Fruit fly (Drosophila melanogaster) whole organism, embryonic: ENCODE measurements around the gene Cypl.

Source experiments
- ATbp ChIP-seq: fragments of 200-800 bp; sonication (Bioruptor generic); optimal IDR thresholded peaks from 2 replicates; lab custom pipeline; 2017; ENCODE audit warnings: missing biosample characterization, mild to moderate bottlenecking, missing genetic modification characterization, missing genetic modification reagents
- CG10543 ChIP-seq: fragments of 200-800 bp; sonication (Bioruptor generic); optimal IDR thresholded peaks from 3 replicates; lab custom pipeline; 2017; ENCODE audit warnings: missing biosample characterization, mild to moderate bottlenecking, missing genetic modification characterization, moderate library complexity
- CG12769 ChIP-seq: fragments of 200-800 bp; sonication (Bioruptor generic); optimal IDR thresholded peaks from 2 replicates; lab custom pipeline; 2019; ENCODE audit warnings: missing biosample characterization, mild to moderate bottlenecking, missing genetic modification characterization, moderate library complexity
- CG13624 ChIP-seq: fragments of 200-800 bp; sonication (Bioruptor generic); optimal IDR thresholded peaks from 2 replicates; lab custom pipeline; 2016; ENCODE audit warnings: missing biosample characterization, missing genetic modification characterization
- CG14710 ChIP-seq: fragments of 200-800 bp; sonication (Bioruptor generic); optimal IDR thresholded peaks from 3 replicates; lab custom pipeline; 2019; ENCODE audit warnings: missing biosample characterization, mild to moderate bottlenecking, missing genetic modification characterization, moderate library complexity
- CG15011 ChIP-seq: fragments of 200-800 bp; sonication (Bioruptor generic); optimal IDR thresholded peaks from 3 replicates; lab custom pipeline; 2018; ENCODE audit warnings: missing biosample characterization, mild to moderate bottlenecking, missing genetic modification characterization
- CG1602 ChIP-seq: fragments of 200-800 bp; sonication (Bioruptor generic); optimal IDR thresholded peaks from 3 replicates; lab custom pipeline; 2016; ENCODE audit warnings: missing biosample characterization, missing genetic modification characterization
- CG17359 ChIP-seq: fragments of 200-800 bp; sonication (Bioruptor generic); optimal IDR thresholded peaks from 3 replicates; lab custom pipeline; 2018; ENCODE audit warnings: missing biosample characterization, mild to moderate bottlenecking, missing genetic modification characterization, moderate library complexity
- CG3163 ChIP-seq: fragments of 200-800 bp; sonication (Bioruptor generic); optimal IDR thresholded peaks from 3 replicates; lab custom pipeline; 2016; ENCODE audit warnings: missing biosample characterization, missing genetic modification characterization
- CG33213 ChIP-seq: fragments of 200-800 bp; sonication (Bioruptor generic); optimal IDR thresholded peaks from 3 replicates; lab custom pipeline; 2016; ENCODE audit warnings: missing biosample characterization, missing genetic modification characterization
- CG33557 ChIP-seq: fragments of 200-800 bp; sonication (Bioruptor generic); optimal IDR thresholded peaks from 2 replicates; lab custom pipeline; 2019; ENCODE audit warnings: missing biosample characterization, mild to moderate bottlenecking, missing genetic modification characterization, moderate library complexity
- CG3838 ChIP-seq: fragments of 200-800 bp; sonication (Bioruptor generic); optimal IDR thresholded peaks from 3 replicates; lab custom pipeline; 2016; ENCODE audit warnings: missing biosample characterization, missing genetic modification characterization
- CG5180 ChIP-seq: fragments of 200-800 bp; sonication (Bioruptor generic); optimal IDR thresholded peaks from 3 replicates; lab custom pipeline; 2017; ENCODE audit warnings: missing biosample characterization, missing genetic modification characterization, mild to moderate bottlenecking, moderate library complexity, missing genetic modification reagents
- CG5953 ChIP-seq: fragments of 200-800 bp; sonication (Bioruptor generic); IDR thresholded peaks from 2 replicates; pipeline ENCODE4 v1.3.6; 2022; ENCODE audit warnings: missing biosample characterization, missing genetic modification characterization
- CG6765 ChIP-seq: fragments of 200-800 bp; sonication (Bioruptor generic); optimal IDR thresholded peaks from 3 replicates; lab custom pipeline; 2017; ENCODE audit warnings: missing biosample characterization, mild to moderate bottlenecking, missing genetic modification characterization
- CG7786 ChIP-seq: fragments of 200-800 bp; sonication (Bioruptor generic); optimal IDR thresholded peaks from 2 replicates; lab custom pipeline; 2016; ENCODE audit warnings: missing biosample characterization, missing genetic modification characterization
- CG8089 ChIP-seq: fragments of 200-800 bp; sonication (Bioruptor generic); optimal IDR thresholded peaks from 3 replicates; lab custom pipeline; 2016; ENCODE audit warnings: missing biosample characterization, missing genetic modification characterization
- CG9876 ChIP-seq: fragments of 200-800 bp; sonication (Bioruptor generic); optimal IDR thresholded peaks from 2 replicates; lab custom pipeline; 2016; ENCODE audit warnings: missing biosample characterization, missing genetic modification characterization
- Dek ChIP-seq: fragments of 200-800 bp; sonication (Bioruptor generic); optimal IDR thresholded peaks from 3 replicates; lab custom pipeline; 2019; ENCODE audit warnings: missing biosample characterization, mild to moderate bottlenecking, missing genetic modification characterization, moderate library complexity
- Fer3 ChIP-seq: fragments of 200-800 bp; sonication (Bioruptor generic); optimal IDR thresholded peaks from 2 replicates; lab custom pipeline; 2018; ENCODE audit warnings: missing biosample characterization, mild to moderate bottlenecking, missing genetic modification characterization, moderate library complexity
- Lhr ChIP-seq: fragments of 200-800 bp; sonication (Bioruptor generic); optimal IDR thresholded peaks from 3 replicates; lab custom pipeline; 2017; ENCODE audit warnings: mild to moderate bottlenecking, missing biosample characterization, missing genetic modification reagents, missing genetic modification characterization
- Med ChIP-seq: fragments of 200-800 bp; sonication (Bioruptor generic); peaks from one replicate; lab custom pipeline; 2016; ENCODE audit warnings: missing biosample characterization, missing genetic modification characterization, mild to moderate bottlenecking, inconsistent platforms, moderate library complexity
- NC2α ChIP-seq: fragments of 200-800 bp; sonication (Bioruptor generic); optimal IDR thresholded peaks from 2 replicates; lab custom pipeline; 2016; ENCODE audit warnings: missing biosample characterization, missing genetic modification characterization
- NFAT ChIP-seq: fragments of 200-800 bp; sonication (Bioruptor generic); IDR thresholded peaks from 2 replicates; pipeline ENCODE4 v1.3.6; 2022; ENCODE audit warnings: missing biosample characterization, missing genetic modification characterization
- Rfx ChIP-seq: fragments of 200-800 bp; sonication (Bioruptor generic); IDR thresholded peaks from 2 replicates; pipeline ENCODE4 v1.3.6; 2022; ENCODE audit warnings: missing biosample characterization, missing genetic modification characterization
- bcd ChIP-seq: fragments of 200-800 bp; sonication (Bioruptor generic); optimal IDR thresholded peaks from 2 replicates; lab custom pipeline; 2017; ENCODE audit warnings: missing biosample characterization, mild to moderate bottlenecking, missing genetic modification characterization
- bigmax ChIP-seq: fragments of 200-800 bp; sonication (Bioruptor generic); optimal IDR thresholded peaks from 2 replicates; lab custom pipeline; 2018; ENCODE audit warnings: missing biosample characterization, mild to moderate bottlenecking, missing genetic modification characterization
- ci ChIP-seq: fragments of 200-800 bp; sonication (Bioruptor generic); IDR thresholded peaks from 3 replicates; pipeline ENCODE4 v1.3.6; 2022; ENCODE audit warnings: missing biosample characterization, missing genetic modification characterization
- dm ChIP-seq: fragments of 200-800 bp; sonication (Bioruptor generic); optimal IDR thresholded peaks from 3 replicates; lab custom pipeline; 2016; ENCODE audit warnings: missing biosample characterization, missing genetic modification characterization
- dpn ChIP-seq, 2 experiments: fragments of 200-800 bp; sonication (Bioruptor generic); optimal IDR thresholded peaks; 3 replicates each; lab custom pipeline; 2016; ENCODE audit warnings: missing biosample characterization in 2 of 2, missing genetic modification characterization in 2 of 2
- gcm ChIP-seq: fragments of 200-800 bp; sonication (Bioruptor generic); optimal IDR thresholded peaks from 2 replicates; lab custom pipeline; 2019; ENCODE audit warnings: missing biosample characterization, mild to moderate bottlenecking, missing genetic modification characterization, moderate library complexity
- ind ChIP-seq: fragments of 200-800 bp; sonication (Bioruptor generic); optimal IDR thresholded peaks from 3 replicates; lab custom pipeline; 2016; ENCODE audit warnings: missing biosample characterization, missing genetic modification characterization
- jing ChIP-seq: fragments of 200-800 bp; sonication (Bioruptor generic); optimal IDR thresholded peaks from 2 replicates; lab custom pipeline; 2018; ENCODE audit warnings: missing biosample characterization, mild to moderate bottlenecking, missing genetic modification characterization
- ken ChIP-seq: fragments of 200-800 bp; sonication (Bioruptor generic); IDR thresholded peaks from 3 replicates; pipeline ENCODE4 v1.3.6; 2022; ENCODE audit warnings: missing biosample characterization, missing genetic modification characterization
- lov ChIP-seq, 2 experiments: fragments of 200-800 bp in 1 of 2; fragments of >200 bp in 1 of 2; sonication (Bioruptor generic) in 1 of 2; IDR thresholded peaks in 1 of 2; optimal IDR thresholded peaks in 1 of 2; 2 replicates in 1 of 2; 3 replicates in 1 of 2; pipeline versions ENCODE4 v1.3.6 to Lab custom; 2017 to 2022; ENCODE audit warnings: missing biosample characterization in 1 of 2, missing genetic modification characterization in 1 of 2
- luna ChIP-seq: fragments of 200-800 bp; sonication (Bioruptor generic); optimal IDR thresholded peaks from 2 replicates; lab custom pipeline; 2016; ENCODE audit warnings: missing biosample characterization, missing genetic modification characterization
- pho ChIP-seq: fragments of 200-800 bp; sonication (Bioruptor generic); optimal IDR thresholded peaks from 2 replicates; lab custom pipeline; 2016; ENCODE audit warnings: missing biosample characterization, missing genetic modification characterization
- prd ChIP-seq, 3 experiments: fragments of >200 bp in 2 of 3; fragments of 200-800 bp in 1 of 3; sonication (Bioruptor generic) in 1 of 3; optimal IDR thresholded peaks in 2 of 3; IDR thresholded peaks in 1 of 3; 2 replicates in 2 of 3; 3 replicates in 1 of 3; pipeline versions ENCODE4 v1.3.6 to Lab custom; 2017 to 2022; ENCODE audit warnings: missing biosample characterization in 1 of 3, missing genetic modification characterization in 1 of 3
- pros ChIP-seq: fragments of 200-800 bp; sonication (Bioruptor generic); optimal IDR thresholded peaks from 3 replicates; lab custom pipeline; 2019; ENCODE audit warnings: missing biosample characterization, mild to moderate bottlenecking, missing genetic modification characterization, moderate library complexity
- row ChIP-seq: fragments of 200-800 bp; sonication (Bioruptor generic); IDR thresholded peaks from 3 replicates; pipeline ENCODE4 v1.3.6; 2022; ENCODE audit warnings: missing biosample characterization, missing genetic modification characterization
- schlank ChIP-seq: fragments of 200-800 bp; sonication (Bioruptor generic); optimal IDR thresholded peaks from 2 replicates; lab custom pipeline; 2018; ENCODE audit warnings: missing biosample characterization, mild to moderate bottlenecking, missing genetic modification characterization
- sens-2 ChIP-seq: fragments of 200-800 bp; sonication (Bioruptor generic); IDR thresholded peaks from 2 replicates; pipeline ENCODE4 v1.3.6; 2022; ENCODE audit warnings: missing biosample characterization, missing genetic modification characterization
- sim ChIP-seq: fragments of 200-800 bp; sonication (Bioruptor generic); IDR thresholded peaks from 2 replicates; pipeline ENCODE4 v1.3.6; 2022; ENCODE audit warnings: missing biosample characterization, missing genetic modification characterization
- slou ChIP-seq: fragments of 200-800 bp; sonication (Bioruptor generic); optimal IDR thresholded peaks from 3 replicates; lab custom pipeline; 2016; ENCODE audit warnings: missing biosample characterization, missing genetic modification characterization
- toy ChIP-seq: fragments of 200-800 bp; sonication (Bioruptor generic); IDR thresholded peaks from 2 replicates; pipeline ENCODE4 v1.3.6; 2022; ENCODE audit warnings: missing biosample characterization, missing genetic modification characterization
- tx ChIP-seq: fragments of 200-800 bp; sonication (Bioruptor generic); optimal IDR thresholded peaks from 2 replicates; lab custom pipeline; 2016; ENCODE audit warnings: missing biosample characterization, missing genetic modification characterization
- z ChIP-seq: fragments of 200-800 bp; sonication (Bioruptor generic); IDR thresholded peaks from 3 replicates; pipeline ENCODE4 v1.3.6; 2022; ENCODE audit warnings: missing biosample characterization, missing genetic modification characterization
- zen2 ChIP-seq: fragments of 200-800 bp; sonication (Bioruptor generic); IDR thresholded peaks from 3 replicates; pipeline ENCODE4 v1.3.6; 2022; ENCODE audit warnings: missing biosample characterization, missing genetic modification characterization; ENCODE audit not compliant: partially characterized antibody
- zfh1 ChIP-seq: fragments of 200-800 bp; sonication (Bioruptor generic); IDR thresholded peaks from 3 replicates; pipeline ENCODE4 v1.3.6; 2022; ENCODE audit warnings: missing biosample characterization, missing genetic modification characterization

The Cypl gene

DNA sequence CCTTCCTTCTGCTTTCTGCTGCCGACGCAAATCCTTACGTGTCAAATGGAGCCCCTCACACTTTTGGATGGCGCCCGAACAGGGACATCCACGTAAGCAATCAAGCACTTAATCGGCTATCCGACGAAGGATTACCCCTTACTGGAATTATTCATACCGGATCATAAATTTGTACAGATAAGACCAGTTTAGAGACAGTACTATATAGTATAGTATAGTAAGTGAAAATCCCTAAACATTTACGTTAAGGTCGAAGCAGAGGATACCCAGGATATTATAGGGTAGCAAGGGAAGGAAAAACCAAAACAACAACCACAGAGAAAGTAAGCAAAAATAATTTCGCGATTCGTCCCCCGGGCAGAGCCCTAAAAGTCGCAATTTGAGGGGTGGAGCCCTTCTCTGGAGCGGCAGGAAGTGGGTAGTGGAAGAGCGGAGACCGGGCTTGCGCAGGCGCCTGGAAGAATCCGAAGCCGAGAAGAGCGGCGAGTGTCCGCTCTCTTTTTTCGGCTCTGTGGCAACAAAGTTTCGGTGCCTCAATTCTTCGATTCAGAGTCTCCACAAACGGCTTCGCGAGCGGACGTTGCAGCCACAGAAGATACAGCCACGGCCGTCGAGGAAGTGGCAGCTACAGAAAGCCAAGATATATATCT is 2.9 kb upstream of the Cypl start (continued):
- TF ChIP-seq tx, result peak; percentile 33
- peak; percentile 83 for TF ChIP-seq Rfx (GFP tag; lab: Robert Waterston, UW)
- peak; percentile 29 for TF ChIP-seq CG6765 (GFP tag; lab: Kevin White, UChicago)
- TF ChIP-seq gcm, result no peak
- peak; percentile 61 for TF ChIP-seq CG17359
- peak; percentile 74 for TF ChIP-seq Dek (tag; lab: Kevin White, UChicago)
- TF ChIP-seq sens-2 (GFP tag; lab: Robert Waterston, UW), result no peak
- no peak for TF ChIP-seq zfh1 (GFP tag; lab: Robert Waterston, UW)
- no peak for TF ChIP-seq z (GFP tag; lab: Robert Waterston, UW)
- TF ChIP-seq Med, result peak; percentile 94
- no peak for TF ChIP-seq lov (optimal IDR thresholded peaks at IDR 0.05; lab: Kevin White, UChicago)
- TF ChIP-seq lov (GFP tag; IDR thresholded peaks at IDR 0.05; lab: Robert Waterston, UW), result no peak
- TF ChIP-seq CG5180 (GFP tag; lab: Kevin White, UChicago), result peak; percentile 24
- TF ChIP-seq sim, result 0 out of 2 replicates have a peak, but pooled peaks have one; percentile 10
- TF ChIP-seq pho (GFP tag; lab: Kevin White, UChicago), result peak; percentile 76
- TF ChIP-seq jing, result no peak
- TF ChIP-seq CG14710, result no peak
- peak; percentile 84 for TF ChIP-seq row (GFP tag; lab: Robert Waterston, UW)
- TF ChIP-seq CG13624, result peak; percentile 75
- peak; percentile 60 to 69 for TF ChIP-seq dpn (GFP tag; optimal IDR thresholded peaks at IDR 0.05; lab: Kevin White, UChicago)
- TF ChIP-seq dm (GFP tag; lab: Kevin White, UChicago), result peak; percentile 21
- peak; percentile 17 for TF ChIP-seq CG9876 (GFP tag; lab: Kevin White, UChicago)
- TF ChIP-seq luna (GFP tag; lab: Kevin White, UChicago), result peak; percentile 42
- no peak for TF ChIP-seq Lhr
- TF ChIP-seq CG33213 (GFP tag; lab: Kevin White, UChicago), result peak; percentile 51
- no peak for TF ChIP-seq CG5953 (GFP tag; lab: Robert Waterston, UW)
- TF ChIP-seq CG15011 (GFP tag; lab: Kevin White, UChicago), result peak; percentile 66
- peak; percentile 69 for TF ChIP-seq schlank
- TF ChIP-seq NC2α, result peak; percentile 38
- TF ChIP-seq slou (GFP tag; lab: Kevin White, UChicago), result no peak
- peak; percentile 53; the same call in 1 of the 2 replicates for TF ChIP-seq toy (GFP tag; lab: Robert Waterston, UW)
- TF ChIP-seq ATbp (GFP tag; lab: Kevin White, UChicago), result no peak
- TF ChIP-seq CG33557 (GFP tag; lab: Kevin White, UChicago), result no peak
- TF ChIP-seq CG8089, result no peak
- TF ChIP-seq CG10543 (GFP tag; lab: Kevin White, UChicago), result no peak
- peak; percentile 92 for TF ChIP-seq CG12769 (tag; lab: Kevin White, UChicago)
- no peak for TF ChIP-seq bigmax
- no peak for TF ChIP-seq ken (GFP tag; lab: Robert Waterston, UW)
- TF ChIP-seq NFAT, result peak; percentile 46
- TF ChIP-seq CG1602 (GFP tag; lab: Kevin White, UChicago), result no peak
- peak; percentile 47 for TF ChIP-seq CG3163 (GFP tag; lab: Kevin White, UChicago)
- TF ChIP-seq ci, result 0 out of 3 replicates have a peak, but pooled peaks have one; percentile 23
- peak; percentile 76 for TF ChIP-seq Fer3 (tag; lab: Kevin White, UChicago)
- no peak for TF ChIP-seq zen2 (GFP tag; lab: Robert Waterston, UW)
- peak; percentile 70 for TF ChIP-seq CG7786 (GFP tag; lab: Kevin White, UChicago)
- TF ChIP-seq bcd (GFP tag; lab: Kevin White, UChicago), result peak; percentile 64
- TF ChIP-seq pros (GFP tag; lab: Kevin White, UChicago), result no peak
- no peak for TF ChIP-seq prd (optimal IDR thresholded peaks at IDR 0.05; lab: Kevin White, UChicago)
- TF ChIP-seq prd (GFP tag; IDR thresholded peaks at IDR 0.05; lab: Robert Waterston, UW), result peak; percentile 74
- peak; percentile 66 for TF ChIP-seq ind (GFP tag; lab: Kevin White, UChicago)
- peak; percentile 21 for TF ChIP-seq CG3838 (GFP tag; lab: Kevin White, UChicago)
